Fruit fly (Drosophila melanogaster) whole organism: ENCODE data around the gene ND-15.
A peak's percentile ranks its signal among the peaks of the same experiment; 100 is the strongest.

Source experiments
- CG8478 ChIP-seq: fragments of >200 bp; optimal IDR thresholded peaks from 2 replicates; lab custom pipeline; 2018; ENCODE audit warnings: inconsistent platforms
- Dll ChIP-seq: fragments of >200 bp; optimal IDR thresholded peaks from 2 replicates; lab custom pipeline; 2017
- EcR ChIP-seq, 2 experiments: fragments of >200 bp; optimal IDR thresholded peaks; 2 replicates each; lab custom pipeline; 2017; ENCODE audit warnings: missing biosample characterization in 2 of 2, missing genetic modification characterization in 2 of 2, missing genetic modification reagents in 2 of 2
- pan ChIP-seq: fragments of >200 bp; optimal IDR thresholded peaks from 2 replicates; lab custom pipeline; 2017
- psq ChIP-seq: fragments of >200 bp; optimal IDR thresholded peaks from 2 replicates; lab custom pipeline; 2017
- usp ChIP-seq: fragments of >200 bp; optimal IDR thresholded peaks from 2 replicates; lab custom pipeline; 2017; ENCODE audit warnings: missing biosample characterization, missing genetic modification characterization, mixed read lengths

The ND-15 gene

dm6 chr2L:134563-135382, 20.2 kb downstream of the ND-15 start:
- TF ChIP-seq Dll (lab: Kevin White, UChicago) (no peak), psq (lab: Kevin White, UChicago) (no peak), CG8478 (lab: Kevin White, UChicago) (no peak), EcR (GFP tag; optimal IDR thresholded peaks at IDR 0.05; lab: Kevin White, UChicago) (no peak), usp (no peak), pan (lab: Kevin White, UChicago) (no peak)

- TF ChIP-seq pan (lab: Kevin White, UChicago) (no peak), EcR (GFP tag; optimal IDR thresholded peaks at IDR 0.05; lab: Kevin White, UChicago) (no peak), Dll (lab: Kevin White, UChicago) (no peak), usp (no peak), CG8478 (lab: Kevin White, UChicago) (no peak), psq (lab: Kevin White, UChicago) (no peak)
Measured at dm6 chr2L:135383-136130, 21.0 kb downstream of the ND-15 start.

dm6 chr2L:136131-136426, 21.6 kb downstream of the ND-15 start:
- TF ChIP-seq psq (lab: Kevin White, UChicago), result no peak
- no peak for TF ChIP-seq Dll (lab: Kevin White, UChicago)
- TF ChIP-seq pan (lab: Kevin White, UChicago), result no peak
- TF ChIP-seq usp, result no peak
- no peak for TF ChIP-seq EcR (GFP tag; optimal IDR thresholded peaks at IDR 0.05; lab: Kevin White, UChicago)

dm6 chr2L:136747-137709, 22.5 kb downstream of the ND-15 start:
- TF ChIP-seq psq (lab: Kevin White, UChicago) (no peak), EcR (GFP tag; optimal IDR thresholded peaks at IDR 0.05; lab: Kevin White, UChicago) (peak in 1 of 2 experiments; percentile 16)

- TF ChIP-seq psq (lab: Kevin White, UChicago) (no peak), Dll (lab: Kevin White, UChicago) (no peak), CG8478 (lab: Kevin White, UChicago) (no peak), pan (lab: Kevin White, UChicago) (no peak), EcR (GFP tag; optimal IDR thresholded peaks at IDR 0.05; lab: Kevin White, UChicago) (no peak), usp (no peak)
Measured at dm6 chr2L:138063-138462, 23.5 kb downstream of the ND-15 start.

DNA sequence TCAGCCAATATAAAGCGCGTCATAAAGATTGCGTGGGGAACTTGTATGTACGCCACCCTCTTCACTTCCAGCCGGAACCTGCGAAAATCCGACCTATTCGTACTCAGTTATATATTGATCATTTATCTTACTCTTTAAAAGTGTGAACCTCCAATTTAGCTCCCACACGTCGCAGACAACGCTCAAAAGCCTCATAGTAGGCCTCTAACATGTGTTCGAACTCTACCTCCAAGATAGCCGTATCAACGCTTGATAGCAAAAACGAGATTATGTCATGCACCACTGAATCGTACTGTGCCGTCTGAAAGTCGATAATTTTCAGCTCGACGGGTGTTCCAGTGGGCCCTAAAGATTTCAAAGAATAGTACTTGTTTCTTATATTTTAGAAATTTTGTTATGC, 25.1 kb downstream of the ND-15 start:
- TF ChIP-seq EcR (GFP tag; optimal IDR thresholded peaks at IDR 0.05; lab: Kevin White, UChicago) (no peak), Dll (lab: Kevin White, UChicago) (no peak), usp (no peak), psq (lab: Kevin White, UChicago) (no peak), pan (lab: Kevin White, UChicago) (no peak), CG8478 (lab: Kevin White, UChicago) (no peak)

dm6 chr2L:140849-141248, 26.3 kb downstream of the ND-15 start, which contains the start of the genes CG31975 and ovm:
Gene CG31975, minus strand, starts transcription at chr2L:140992.
Gene ovm, minus strand, starts transcription at chr2L:140992.
- no peak for TF ChIP-seq Dll (lab: Kevin White, UChicago)
- TF ChIP-seq EcR (GFP tag; optimal IDR thresholded peaks at IDR 0.05; lab: Kevin White, UChicago), result no peak
- no peak for TF ChIP-seq usp
- no peak for TF ChIP-seq psq (lab: Kevin White, UChicago)
- TF ChIP-seq CG8478 (lab: Kevin White, UChicago), result no peak
- TF ChIP-seq pan (lab: Kevin White, UChicago), result no peak

dm6 chr2L:143088-143487, 28.6 kb downstream of the ND-15 start, which contains the start of the genes CG31974 and CG11454:
Gene CG31974, minus strand, starts transcription at chr2L:143091.
Gene CG11454, plus strand, starts transcription at chr2L:143323.
- TF ChIP-seq CG8478 (lab: Kevin White, UChicago) (no peak), Dll (lab: Kevin White, UChicago) (no peak), pan (lab: Kevin White, UChicago) (no peak), psq (lab: Kevin White, UChicago) (no peak), EcR (GFP tag; optimal IDR thresholded peaks at IDR 0.05; lab: Kevin White, UChicago) (no peak), usp (no peak)

DNA sequence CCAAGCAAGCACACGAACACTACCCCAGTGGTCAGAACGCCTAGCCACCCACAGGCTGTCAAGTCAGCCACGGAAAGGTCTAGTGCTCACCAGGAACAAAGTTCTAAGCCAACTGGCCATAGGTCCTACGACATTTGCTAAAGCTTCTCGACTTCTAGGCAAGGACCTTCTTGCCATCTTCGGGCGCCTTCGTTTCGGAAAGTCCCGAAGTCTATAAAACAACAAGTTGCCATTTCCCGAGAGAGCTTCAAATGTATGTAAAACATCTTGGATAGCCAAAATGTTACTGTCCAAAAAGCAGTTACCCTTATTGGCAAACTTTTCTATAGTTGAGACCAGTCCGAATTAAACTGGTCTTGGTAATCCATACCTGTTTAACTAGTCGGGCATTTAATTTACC, 32.0 kb downstream of the ND-15 start:
- no peak for TF ChIP-seq pan (lab: Kevin White, UChicago)
- no peak for TF ChIP-seq EcR (GFP tag; optimal IDR thresholded peaks at IDR 0.05; lab: Kevin White, UChicago)
- no peak for TF ChIP-seq usp
- TF ChIP-seq Dll (lab: Kevin White, UChicago), result no peak
- TF ChIP-seq psq (lab: Kevin White, UChicago), result no peak
- TF ChIP-seq CG8478 (lab: Kevin White, UChicago), result no peak

dm6 chr2L:153142-153541, 38.6 kb downstream of the ND-15 start, which contains the start of gene CG42399:
Gene CG42399, minus strand, starts transcription at chr2L:153300.
- TF ChIP-seq CG8478 (lab: Kevin White, UChicago), result no peak
- TF ChIP-seq EcR (GFP tag; optimal IDR thresholded peaks at IDR 0.05; lab: Kevin White, UChicago), result no peak
- no peak for TF ChIP-seq psq (lab: Kevin White, UChicago)
- no peak for TF ChIP-seq pan (lab: Kevin White, UChicago)
- no peak for TF ChIP-seq Dll (lab: Kevin White, UChicago)
- TF ChIP-seq usp, result no peak
